Worm (Caenorhabditis elegans): Measurements from ENCODE around the gene C52A11.3.
A peak's percentile ranks its signal among the peaks of the same experiment; 100 is the strongest.

Gene C52A11.3

ce11 chrII:10737059-10737458 lies at the start of gene C52A11.3:
C52A11.3 (plus strand) TSS chrII:10737359.
- no peak for TF ChIP-seq nhr-77 (tag; optimal IDR thresholded peaks at IDR 0.05)
- TF ChIP-seq snpc-4 (tag; optimal IDR thresholded peaks at IDR 0.05) = no peak
- no peak for TF ChIP-seq lin-15B (tag; optimal IDR thresholded peaks at IDR 0.05)
- no peak for TF ChIP-seq ama-1 (optimal IDR thresholded peaks at IDR 0.05)
- TF ChIP-seq fkh-10 (GFP tag; optimal IDR thresholded peaks at IDR 0.05) = no peak
- no peak for TF ChIP-seq nhr-43 (tag; optimal IDR thresholded peaks at IDR 0.05; ENCODE audit: poor library complexity, severe bottlenecking)

- TF ChIP-seq lin-15B (tag; optimal IDR thresholded peaks at IDR 0.05) (no peak), pqm-1 (tag; optimal IDR thresholded peaks at IDR 0.05) (peak; percentile 53), elt-2 (tag; optimal IDR thresholded peaks at IDR 0.05) (peak; percentile 60)
These were observed 43.5 kb upstream of the C52A11.3 start, which contains the start of gene gbh-1 for ce11 chrII:10693655-10694054. gbh-1 (minus strand) TSS chrII:10693803.

ce11 chrII:10694713-10695112 lies 42.4 kb upstream of the C52A11.3 start, which contains the start of gene lgc-57:
lgc-57 (plus strand) TSS chrII:10695013.
- no peak for TF ChIP-seq unc-39 (tag; optimal IDR thresholded peaks at IDR 0.05)

DNA sequence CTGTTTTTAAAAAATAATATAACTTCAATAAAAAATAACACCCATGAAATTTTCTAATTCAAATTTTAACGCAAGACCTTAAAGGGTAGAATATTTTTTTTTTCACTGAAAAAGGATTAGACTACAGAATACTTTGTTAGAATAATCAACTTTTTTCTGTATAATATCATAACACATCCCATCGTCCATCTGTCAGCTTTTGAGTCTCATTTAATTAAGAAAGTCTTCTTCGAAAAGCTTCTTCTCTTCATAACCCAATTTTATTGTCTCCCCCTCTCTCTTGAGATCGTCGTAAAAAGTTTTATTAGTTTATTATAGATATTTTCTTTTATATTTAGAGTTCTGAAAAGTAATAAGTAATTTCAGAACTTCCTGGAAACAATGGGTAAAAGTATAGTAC lies 41.1 kb upstream of the C52A11.3 start:
- no peak for TF ChIP-seq zag-1 (tag; optimal IDR thresholded peaks at IDR 0.05)
- TF ChIP-seq fkh-10 (GFP tag; optimal IDR thresholded peaks at IDR 0.05) = peak; percentile 5

DNA sequence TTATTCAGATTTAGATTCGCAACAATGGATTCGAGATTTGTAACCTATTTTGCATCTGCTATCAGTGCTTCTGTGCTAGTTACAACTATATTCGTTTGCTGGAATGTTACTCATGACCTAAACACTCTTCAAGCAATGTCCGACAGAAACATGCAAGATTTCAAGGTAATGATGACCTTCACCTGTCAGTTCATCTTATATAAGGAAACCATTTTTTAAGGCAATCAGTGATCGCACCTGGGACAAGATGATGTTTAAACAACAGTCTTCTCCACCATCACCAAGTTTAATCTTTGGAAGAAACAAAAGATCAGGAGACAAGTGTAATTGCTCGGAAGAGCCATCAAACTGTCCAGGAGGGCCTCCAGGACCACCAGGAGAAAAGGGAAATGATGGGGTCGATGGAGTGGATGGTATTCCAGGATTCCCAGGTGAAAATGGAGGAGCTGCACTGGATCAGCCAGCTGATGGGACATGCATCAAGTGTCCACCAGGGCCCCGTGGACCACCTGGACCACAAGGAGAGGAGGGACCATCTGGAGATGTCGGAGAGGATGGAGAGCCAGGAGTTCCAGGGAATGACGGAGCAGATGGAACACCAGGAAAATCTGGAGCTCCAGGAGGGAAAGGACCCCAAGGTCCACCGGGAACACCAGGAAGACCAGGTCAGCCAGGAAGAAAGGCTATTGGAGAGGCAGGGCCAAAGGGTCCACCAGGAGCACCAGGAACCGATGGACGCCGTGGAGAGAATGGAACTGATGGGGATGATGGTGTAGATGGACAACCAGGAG lies 33.4 kb upstream of the C52A11.3 start, which contains the start of gene col-79:
Gene col-79 (plus strand): TSS at position 20 of the 791 bp plus-strand sequence.
- TF ChIP-seq nhr-25 (tag; optimal IDR thresholded peaks at IDR 0.05) (peak; percentile 69), skn-1 (tag; optimal IDR thresholded peaks at IDR 0.05) (no peak)

DNA sequence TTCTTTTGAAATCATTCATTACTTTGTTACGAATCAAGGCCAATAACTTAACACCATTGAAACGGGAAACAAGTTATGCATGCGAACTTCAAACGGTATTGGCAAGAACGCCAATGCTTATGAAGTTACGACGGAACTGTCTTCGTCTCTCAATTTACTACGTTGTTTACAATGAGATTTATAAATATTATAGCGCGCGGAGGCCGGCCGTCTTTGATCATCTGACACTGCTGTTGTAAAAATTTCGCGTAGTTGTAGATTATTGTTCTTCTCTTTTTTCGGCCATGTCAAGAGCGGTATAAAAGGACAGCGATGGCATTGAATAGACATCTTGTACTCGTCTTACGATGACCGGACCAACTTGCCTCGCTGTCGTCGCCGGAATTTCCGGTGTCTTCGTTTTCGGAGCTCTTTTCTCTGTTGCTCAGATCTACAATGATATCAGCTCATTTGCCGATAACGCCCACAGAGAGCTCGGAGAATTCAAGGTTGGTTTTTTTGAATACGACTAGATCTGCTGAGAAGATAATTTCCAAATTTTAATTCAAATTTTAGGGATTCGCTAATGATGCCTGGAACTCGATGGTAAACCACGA lies 32.5 kb upstream of the C52A11.3 start, which contains the start of gene col-39:
Gene col-39 (plus strand): TSS at position 342 of the 596 bp plus-strand sequence.
- TF ChIP-seq fos-1 (tag; optimal IDR thresholded peaks at IDR 0.05) = no peak
- peak; percentile 56 for TF ChIP-seq nhr-25 (tag; optimal IDR thresholded peaks at IDR 0.05)
- no peak for TF ChIP-seq ceh-82 (tag; optimal IDR thresholded peaks at IDR 0.05)
- TF ChIP-seq ama-1 (optimal IDR thresholded peaks at IDR 0.05) = peak; percentile 69

ce11 chrII:10705347-10705996 lies 31.7 kb upstream of the C52A11.3 start:
- no peak for TF ChIP-seq pha-4 (tag; optimal IDR thresholded peaks at IDR 0.05)

DNA sequence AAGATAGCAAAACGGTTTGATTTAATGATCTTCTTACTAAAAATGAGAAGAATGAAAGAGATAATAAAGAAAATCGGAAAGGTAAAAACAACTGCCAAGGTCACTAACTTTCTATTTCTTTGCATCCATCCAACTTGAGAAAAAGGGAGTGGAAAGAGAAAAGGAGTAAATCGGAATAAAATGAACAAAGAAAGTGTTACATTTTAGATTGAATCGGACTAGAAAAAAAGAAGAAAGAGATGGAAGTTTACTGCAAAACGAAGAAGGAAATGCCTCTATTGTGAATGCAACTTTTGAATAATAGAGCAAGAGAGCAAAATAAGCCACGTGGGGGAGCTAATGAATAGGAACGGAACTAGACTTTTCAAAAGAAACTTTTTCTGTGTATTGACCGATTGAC lies 31.1 kb upstream of the C52A11.3 start:
- TF ChIP-seq ztf-11 (tag; optimal IDR thresholded peaks at IDR 0.05) = no peak
- TF ChIP-seq ama-1 (optimal IDR thresholded peaks at IDR 0.05) = no peak
- no peak for TF ChIP-seq nhr-43 (tag; optimal IDR thresholded peaks at IDR 0.05; ENCODE audit: poor library complexity, severe bottlenecking)
- no peak for TF ChIP-seq tbx-2 (tag; optimal IDR thresholded peaks at IDR 0.05)
- no peak for TF ChIP-seq mdl-1 (tag; optimal IDR thresholded peaks at IDR 0.05)
- peak; percentile 71 for TF ChIP-seq fkh-10 (GFP tag; optimal IDR thresholded peaks at IDR 0.05)
- no peak for TF ChIP-seq elt-3 (tag; optimal IDR thresholded peaks at IDR 0.05)
- TF ChIP-seq pha-4 (tag; optimal IDR thresholded peaks at IDR 0.05) = no peak
- TF ChIP-seq sea-2 (GFP tag; optimal IDR thresholded peaks at IDR 0.05) = no peak
- TF ChIP-seq nhr-11 (tag; optimal IDR thresholded peaks at IDR 0.05) = no peak
- peak; percentile 18 for TF ChIP-seq nhr-25 (tag; optimal IDR thresholded peaks at IDR 0.05)
- TF ChIP-seq lin-39 (tag; optimal IDR thresholded peaks at IDR 0.05) = no peak
- TF ChIP-seq ceh-16 (tag; optimal IDR thresholded peaks at IDR 0.05) = no peak

Data from whole organism, L3 larva.